Worm (Caenorhabditis elegans) whole organism, L3 larva: ENCODE measurements around the gene T28F3.11.

ENCODE experiments used
- R02D3.7 ChIP-seq: fragments of 150-350 bp; optimal IDR thresholded peaks from 2 replicates; lab custom pipeline; 2014; ENCODE audit warnings: missing biosample characterization, missing genetic modification characterization
- ZK546.5 ChIP-seq: sonication (generic microtip); optimal IDR thresholded peaks from 2 replicates; lab custom pipeline; 2017; ENCODE audit warnings: missing biosample characterization, missing genetic modification characterization
- ama-1 ChIP-seq: fragments of 150-350 bp; optimal IDR thresholded peaks from 2 replicates; lab custom pipeline; 2018
- ceh-16 ChIP-seq: sonication (generic microtip); optimal IDR thresholded peaks from 2 replicates; lab custom pipeline; 2017; ENCODE audit warnings: missing biosample characterization, missing genetic modification characterization
- ceh-28 ChIP-seq: fragments of 150-350 bp; optimal IDR thresholded peaks from 2 replicates; lab custom pipeline; 2014; ENCODE audit warnings: missing biosample characterization, missing genetic modification reagents, missing genetic modification characterization
- ceh-9 ChIP-seq: sonication (generic microtip); optimal IDR thresholded peaks from 2 replicates; lab custom pipeline; 2018; ENCODE audit warnings: missing biosample characterization, missing genetic modification characterization
- daf-12 ChIP-seq: fragments of 150-350 bp; optimal IDR thresholded peaks from 2 replicates; lab custom pipeline; 2014; ENCODE audit warnings: missing biosample characterization, missing genetic modification reagents, missing genetic modification characterization
- elt-2 ChIP-seq: sonication (generic microtip); optimal IDR thresholded peaks from 2 replicates; lab custom pipeline; 2016; ENCODE audit warnings: missing genetic modification reagents, mild to moderate bottlenecking, missing genetic modification characterization, missing compliant biosample characterization
- elt-3 ChIP-seq, 3 experiments: fragments of 150-350 bp in 1 of 3; sonication (generic microtip) in 2 of 3; optimal IDR thresholded peaks; 2 replicates in 2 of 3; 4 replicates in 1 of 3; lab custom pipeline; 2014 to 2017; ENCODE audit warnings: missing biosample characterization in 3 of 3, missing genetic modification characterization in 3 of 3
- eor-1 ChIP-seq, 2 experiments: fragments of 150-350 bp; optimal IDR thresholded peaks; 2 replicates each; lab custom pipeline; 2014 to 2018; ENCODE audit warnings: missing biosample characterization in 2 of 2, missing genetic modification characterization in 2 of 2
- fkh-10 ChIP-seq: sonication (generic microtip); optimal IDR thresholded peaks from 2 replicates; lab custom pipeline; 2017; ENCODE audit warnings: missing biosample characterization, missing genetic modification reagents, missing genetic modification characterization
- fkh-2 ChIP-seq: fragments of 150-350 bp; optimal IDR thresholded peaks from 2 replicates; lab custom pipeline; 2014; ENCODE audit warnings: missing biosample characterization, missing genetic modification reagents, missing genetic modification characterization
- hmg-11 ChIP-seq: sonication (generic microtip); optimal IDR thresholded peaks from 2 replicates; lab custom pipeline; 2016; ENCODE audit warnings: missing genetic modification characterization, missing compliant biosample characterization
- lin-15B ChIP-seq: fragments of 150-350 bp; optimal IDR thresholded peaks from 2 replicates; lab custom pipeline; 2014; ENCODE audit warnings: missing biosample characterization, missing genetic modification characterization
- lsy-12 ChIP-seq: sonication (generic microtip); optimal IDR thresholded peaks from 2 replicates; lab custom pipeline; 2016; ENCODE audit warnings: mild to moderate bottlenecking, missing genetic modification characterization, missing compliant biosample characterization
- mml-1 ChIP-seq: fragments of 150-350 bp; sonication (generic microtip); optimal IDR thresholded peaks from 3 replicates; lab custom pipeline; 2014; ENCODE audit warnings: missing biosample characterization, missing genetic modification characterization
- nfya-1 ChIP-seq: sonication (generic microtip); optimal IDR thresholded peaks from 2 replicates; lab custom pipeline; 2017; ENCODE audit warnings: missing genetic modification characterization, mild to moderate bottlenecking, missing compliant biosample characterization, antibody characterized with exemption, moderate library complexity; ENCODE audit not compliant: insufficient read depth
- nhr-11 ChIP-seq: fragments of 150-350 bp; optimal IDR thresholded peaks from 2 replicates; lab custom pipeline; 2014; ENCODE audit warnings: missing biosample characterization, missing genetic modification characterization
- nhr-12 ChIP-seq: fragments of 150-350 bp; optimal IDR thresholded peaks from 2 replicates; lab custom pipeline; 2014; ENCODE audit warnings: missing biosample characterization, missing genetic modification characterization
- nhr-23 ChIP-seq: fragments of 150-350 bp; optimal IDR thresholded peaks from 2 replicates; lab custom pipeline; 2014; ENCODE audit warnings: missing biosample characterization, missing genetic modification reagents, missing genetic modification characterization
- nhr-237 ChIP-seq: fragments of 150-350 bp; optimal IDR thresholded peaks from 2 replicates; lab custom pipeline; 2014; ENCODE audit warnings: missing biosample characterization, missing genetic modification characterization
- nhr-25 ChIP-seq: sonication (generic microtip); optimal IDR thresholded peaks from 2 replicates; lab custom pipeline; 2017; ENCODE audit warnings: missing biosample characterization, missing genetic modification characterization
- nhr-28 ChIP-seq: fragments of 150-350 bp; optimal IDR thresholded peaks from 2 replicates; lab custom pipeline; 2014; ENCODE audit warnings: missing biosample characterization, missing genetic modification characterization
- nhr-43 ChIP-seq: sonication (generic microtip); optimal IDR thresholded peaks from 2 replicates; lab custom pipeline; 2016; ENCODE audit warnings: mild to moderate bottlenecking, missing genetic modification characterization, missing compliant biosample characterization; ENCODE audit not compliant: poor library complexity, severe bottlenecking
- nhr-67 ChIP-seq: fragments of 150-350 bp; optimal IDR thresholded peaks from 2 replicates; lab custom pipeline; 2014; ENCODE audit warnings: missing biosample characterization, missing genetic modification characterization
- nhr-77 ChIP-seq: fragments of 150-350 bp; optimal IDR thresholded peaks from 2 replicates; lab custom pipeline; 2014; ENCODE audit warnings: missing biosample characterization, missing genetic modification characterization
- pha-4 ChIP-seq: fragments of 150-350 bp; optimal IDR thresholded peaks from 2 replicates; lab custom pipeline; 2014; ENCODE audit warnings: missing biosample characterization, missing genetic modification reagents, missing genetic modification characterization
- pqm-1 ChIP-seq: fragments of 150-350 bp; optimal IDR thresholded peaks from 2 replicates; lab custom pipeline; 2017; ENCODE audit warnings: missing biosample characterization, missing genetic modification characterization, inconsistent platforms
- sea-2 ChIP-seq: fragments of 150-350 bp; sonication (generic microtip); optimal IDR thresholded peaks from 4 replicates; lab custom pipeline; 2014; ENCODE audit warnings: missing biosample characterization, missing genetic modification reagents, missing genetic modification characterization
- skn-1 ChIP-seq: fragments of 150-350 bp; optimal IDR thresholded peaks from 2 replicates; lab custom pipeline; 2014; ENCODE audit warnings: missing biosample characterization, missing genetic modification characterization
- snpc-4 ChIP-seq: fragments of 150-350 bp; optimal IDR thresholded peaks from 2 replicates; lab custom pipeline; 2014; ENCODE audit warnings: missing biosample characterization, missing genetic modification characterization
- tbx-2 ChIP-seq: sonication (generic microtip); optimal IDR thresholded peaks from 2 replicates; lab custom pipeline; 2016; ENCODE audit warnings: mild to moderate bottlenecking, missing genetic modification characterization, missing compliant biosample characterization
- unc-39 ChIP-seq: sonication (generic microtip); optimal IDR thresholded peaks from 4 replicates; lab custom pipeline; 2017; ENCODE audit warnings: missing biosample characterization, missing genetic modification characterization
- zag-1 ChIP-seq: fragments of 150-350 bp; optimal IDR thresholded peaks from 2 replicates; lab custom pipeline; 2014; ENCODE audit warnings: missing biosample characterization, missing genetic modification characterization
- ztf-11 ChIP-seq: fragments of 150-350 bp; optimal IDR thresholded peaks from 2 replicates; lab custom pipeline; 2014; ENCODE audit warnings: missing biosample characterization, missing genetic modification characterization
- ztf-4 ChIP-seq: fragments of 150-350 bp; optimal IDR thresholded peaks from 2 replicates; lab custom pipeline; 2014; ENCODE audit warnings: missing biosample characterization, missing genetic modification characterization

The T28F3.11 gene

ce11 chrIV:17331100-17331577 lies 39.7 kb upstream of the T28F3.11 start, which contains the start of gene C49C3.6:
C49C3.6 (plus strand) TSS chrIV:17331527.
- TF ChIP-seq pha-4 (tag; lab: Kevin White, UChicago) (peak; percentile 33), lin-15B (tag; lab: Kevin White, UChicago) (peak; percentile 49), hmg-11 (tag; lab: Kevin White, UChicago) (peak; percentile 56), nfya-1 (tag; lab: Kevin White, UChicago) (peak; percentile 49), ztf-4 (tag; lab: Kevin White, UChicago) (no peak), nhr-25 (tag; lab: Kevin White, UChicago) (no peak)
- TF ChIP-seq, all 47 proteins: peak for 4

DNA sequence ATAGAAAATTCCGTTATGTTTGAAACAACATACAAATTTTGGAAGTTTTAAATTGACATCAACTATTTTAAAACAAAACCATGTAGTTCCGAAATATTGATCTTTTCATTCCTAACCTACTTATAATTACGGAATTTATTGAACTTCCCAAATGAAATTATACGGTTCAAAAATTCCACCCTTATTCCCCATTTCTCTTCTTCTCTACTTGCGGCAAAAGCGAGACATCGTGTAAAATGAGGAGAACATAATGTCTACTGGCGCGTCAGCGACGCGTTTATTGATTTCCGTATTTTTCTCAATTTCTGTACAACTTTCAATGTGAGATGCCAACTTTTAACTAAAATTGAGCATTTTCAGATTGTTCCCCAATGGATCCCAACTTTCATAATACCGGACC lies 37.4 kb upstream of the T28F3.11 start, which contains the start of gene ceh-88:
Gene ceh-88 (plus strand): TSS at position 355 of the 400 bp plus-strand sequence.
- peak; percentile 4 for TF ChIP-seq sea-2 (GFP tag; lab: Kevin White, UChicago)
- TF ChIP-seq eor-1 (tag; optimal IDR thresholded peaks at IDR 0.05; lab: Kevin White, UChicago) = no peak
- peak; percentile 17 for TF ChIP-seq pha-4 (tag; lab: Kevin White, UChicago)
- TF ChIP-seq pqm-1 (tag; lab: Kevin White, UChicago) = no peak
- peak; percentile 13 for TF ChIP-seq elt-2
- peak; percentile 36 for TF ChIP-seq hmg-11 (tag; lab: Kevin White, UChicago)
- peak; percentile 25 for TF ChIP-seq ceh-28 (tag; lab: Kevin White, UChicago)
- peak; percentile 45 for TF ChIP-seq ama-1 (lab: Kevin White, UChicago)
- TF ChIP-seq mml-1 = no peak
- TF ChIP-seq, all 47 proteins: peak for 6

DNA sequence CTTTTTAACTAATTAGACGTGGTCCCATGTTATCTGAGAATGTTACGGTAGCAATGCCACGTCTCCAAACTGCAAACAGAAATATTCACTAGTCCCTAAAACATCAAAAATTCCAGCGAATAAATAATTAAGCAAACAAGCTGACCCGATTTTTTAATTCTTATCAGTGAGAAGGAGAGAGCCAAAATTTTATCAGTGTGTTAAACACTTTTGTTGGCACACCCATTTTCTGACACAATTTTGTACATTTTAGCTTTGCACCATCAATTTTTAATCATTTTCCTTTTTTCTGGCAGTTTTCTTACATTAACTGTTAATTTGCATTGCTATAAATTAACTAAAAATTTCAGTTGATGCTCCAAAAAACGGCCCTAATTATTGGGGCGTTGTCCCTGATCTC lies 29.0 kb upstream of the T28F3.11 start, which contains the start of gene C49C3.4:
Gene C49C3.4 (plus strand): TSS at position 351 of the 400 bp plus-strand sequence.
- TF ChIP-seq nhr-67 (tag; lab: Kevin White, UChicago) = no peak
- no peak for TF ChIP-seq fkh-2 (tag; lab: Kevin White, UChicago)
- TF ChIP-seq R02D3.7 (tag; lab: Kevin White, UChicago) = no peak
- no peak for TF ChIP-seq lsy-12 (tag; lab: Kevin White, UChicago)
- no peak for TF ChIP-seq ceh-9
- no peak for TF ChIP-seq nhr-23
- peak; percentile 70 for TF ChIP-seq elt-2
- TF ChIP-seq pha-4 (tag; lab: Kevin White, UChicago) = no peak
- no peak for TF ChIP-seq ceh-28 (tag; lab: Kevin White, UChicago)
- TF ChIP-seq elt-3 (tag; optimal IDR thresholded peaks at IDR 0.05; lab: Kevin White, UChicago) = no peak
- TF ChIP-seq pqm-1 (tag; lab: Kevin White, UChicago) = peak; percentile 20
- TF ChIP-seq skn-1 = no peak

DNA sequence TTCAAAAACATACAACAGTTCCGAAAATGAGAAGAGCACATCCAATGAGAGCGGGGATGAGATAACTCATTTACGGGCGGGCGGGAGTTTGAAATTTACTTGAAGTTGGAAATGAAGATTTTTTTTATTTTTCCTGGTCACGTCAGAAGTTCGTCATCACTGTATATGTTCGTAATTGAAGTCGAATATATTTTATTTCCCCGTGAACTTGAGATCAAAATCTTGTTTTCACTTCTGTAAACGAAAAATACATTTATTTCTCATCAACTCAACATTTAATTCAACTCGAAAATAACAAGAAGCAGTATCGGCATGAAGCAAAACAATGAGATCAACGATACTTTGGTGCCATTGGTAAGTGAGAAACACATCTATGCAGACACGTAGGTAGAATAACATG lies 24.9 kb upstream of the T28F3.11 start, which contains the start of gene C49C3.20:
Gene C49C3.20 (minus strand): TSS at position 101 of the 400 bp plus-strand sequence.
- TF ChIP-seq lsy-12 (tag; lab: Kevin White, UChicago) = no peak
- TF ChIP-seq nhr-11 = no peak
- TF ChIP-seq fkh-10 (GFP tag; lab: Kevin White, UChicago) = no peak
- no peak for TF ChIP-seq eor-1 (tag; optimal IDR thresholded peaks at IDR 0.05; lab: Kevin White, UChicago)
- TF ChIP-seq nhr-43 (tag; lab: Kevin White, UChicago) = no peak
- TF ChIP-seq nhr-28 (tag; lab: Kevin White, UChicago) = no peak
- TF ChIP-seq unc-39 (tag; lab: Kevin White, UChicago) = no peak
- no peak for TF ChIP-seq lin-15B (tag; lab: Kevin White, UChicago)
- TF ChIP-seq ZK546.5 = no peak
- TF ChIP-seq nhr-12 (tag; lab: Kevin White, UChicago) = no peak
- TF ChIP-seq ceh-28 (tag; lab: Kevin White, UChicago) = no peak
- no peak for TF ChIP-seq daf-12 (tag; lab: Kevin White, UChicago)
- no peak for TF ChIP-seq tbx-2
- no peak for TF ChIP-seq ama-1 (lab: Kevin White, UChicago)
- TF ChIP-seq zag-1 = no peak
- TF ChIP-seq nhr-25 (tag; lab: Kevin White, UChicago) = no peak

- TF ChIP-seq ceh-16 (no peak), snpc-4 (tag; lab: Kevin White, UChicago) (no peak), nhr-23 (no peak), R02D3.7 (tag; lab: Kevin White, UChicago) (no peak), fkh-2 (tag; lab: Kevin White, UChicago) (no peak), nhr-77 (tag; lab: Kevin White, UChicago) (no peak), ztf-11 (no peak), nhr-11 (no peak), nhr-67 (tag; lab: Kevin White, UChicago) (no peak), nhr-237 (tag; lab: Kevin White, UChicago) (no peak), nhr-43 (tag; lab: Kevin White, UChicago) (no peak), pqm-1 (tag; lab: Kevin White, UChicago) (no peak), eor-1 (tag; optimal IDR thresholded peaks at IDR 0.05; lab: Kevin White, UChicago) (no peak)
These were observed 20.4 kb upstream of the T28F3.11 start, which contains the start of gene snf-9 for ce11 chrIV:17311842-17312241. snf-9 (plus strand) TSS chrIV:17312142.
